Fruit fly (Drosophila melanogaster): ENCODE measurements around the gene loh.
A peak's percentile ranks its signal among the peaks of the same experiment; 100 is the strongest.

The loh gene

DNA sequence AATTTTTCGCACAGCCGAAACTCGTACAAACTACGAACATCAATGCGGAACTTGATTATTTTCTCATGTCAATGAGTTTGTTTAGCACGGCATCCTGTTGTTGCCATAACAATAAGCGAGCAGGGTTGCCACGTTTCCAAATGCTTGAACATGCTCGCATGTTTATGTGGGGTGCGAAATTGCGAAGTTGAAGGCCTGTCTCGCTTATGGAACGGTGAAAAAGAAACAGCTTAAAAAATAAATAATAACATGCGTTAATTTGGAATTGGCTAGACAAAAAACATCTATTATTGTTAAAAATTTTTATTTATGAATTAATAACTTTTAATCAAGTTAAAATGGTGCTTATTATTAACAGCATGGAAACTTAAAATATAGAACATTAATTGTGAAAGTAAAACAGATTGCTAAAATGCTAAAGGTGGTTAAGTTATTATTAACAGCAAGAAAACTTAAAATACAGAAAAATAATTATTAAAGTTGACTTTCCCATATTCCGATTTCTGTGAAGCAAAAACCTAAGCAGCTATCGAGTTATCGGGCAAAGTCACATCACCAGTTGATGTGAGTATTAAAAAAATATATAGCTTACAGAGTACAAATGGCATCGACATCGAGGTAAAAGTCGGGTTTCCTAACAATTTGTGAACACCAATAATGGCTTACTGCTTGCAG lies 11.4 kb upstream of the loh start, which contains the start of the genes Bug22 and TfIIB (continued):
- peak; percentile 27 for TF ChIP-seq CG4617 (GFP tag; optimal IDR thresholded peaks at IDR 0.05; ENCODE audit: borderline replicate concordance)
- TF ChIP-seq CG13296 (GFP tag; optimal IDR thresholded peaks at IDR 0.05), result peak; percentile 62
- peak; percentile 36 for TF ChIP-seq kay (GFP tag; optimal IDR thresholded peaks at IDR 0.05)
- TF ChIP-seq CG8388 (GFP tag; optimal IDR thresholded peaks at IDR 0.05), result peak; percentile 45
- peak; percentile 70 for TF ChIP-seq Ets97D (GFP tag; optimal IDR thresholded peaks at IDR 0.05)
- peak; percentile 77 for TF ChIP-seq nmo (GFP tag; optimal IDR thresholded peaks at IDR 0.05)
- no peak for TF ChIP-seq Scr (GFP tag; IDR thresholded peaks at IDR 0.05; ENCODE audit: partially characterized antibody)
- TF ChIP-seq Dek (tag; optimal IDR thresholded peaks at IDR 0.05), result peak; percentile 76
- no peak for TF ChIP-seq Dip2 (GFP tag; IDR thresholded peaks at IDR 0.05)
- TF ChIP-seq CG8281 (tag; optimal IDR thresholded peaks at IDR 0.05), result no peak
- TF ChIP-seq CG2199 (GFP tag; IDR thresholded peaks at IDR 0.05), result no peak
- no peak for TF ChIP-seq disco-r (GFP tag; optimal IDR thresholded peaks at IDR 0.05)
- peak; percentile 56 for TF ChIP-seq trem (tag; optimal IDR thresholded peaks at IDR 0.05)
- peak; percentile 86 for TF ChIP-seq CG2120 (GFP tag; optimal IDR thresholded peaks at IDR 0.05)
- TF ChIP-seq Poxn (GFP tag; IDR thresholded peaks at IDR 0.05), result no peak
- peak; percentile 72 for TF ChIP-seq CG12155 (GFP tag; optimal IDR thresholded peaks at IDR 0.05)
- TF ChIP-seq CG7372 (GFP tag; IDR thresholded peaks at IDR 0.05), result peak; percentile 17; the same call in 1 of the 2 replicates
- peak; percentile 76 for TF ChIP-seq az2 (GFP tag; optimal IDR thresholded peaks at IDR 0.05)
- TF ChIP-seq Eip74EF (GFP tag; optimal IDR thresholded peaks at IDR 0.05), result peak in 1 of 2 experiments; percentile 56
- TF ChIP-seq Fer2 (tag; optimal IDR thresholded peaks at IDR 0.05), result peak; percentile 28
- peak; percentile 61 for TF ChIP-seq CG15601 (tag; optimal IDR thresholded peaks at IDR 0.05)
- TF ChIP-seq CG2875 (GFP tag; optimal IDR thresholded peaks at IDR 0.05), result no peak
- TF ChIP-seq CG7271 (tag; optimal IDR thresholded peaks at IDR 0.05), result peak; percentile 6
- peak; percentile 68 for TF ChIP-seq sob (GFP tag; IDR thresholded peaks at IDR 0.05)
- TF ChIP-seq exex (tag; optimal IDR thresholded peaks at IDR 0.05), result peak; percentile 13
- TF ChIP-seq CG12942 (GFP tag; optimal IDR thresholded peaks at IDR 0.05), result peak; percentile 71
- peak; percentile 78 for TF ChIP-seq CG8290 (GFP tag; optimal IDR thresholded peaks at IDR 0.05)
- TF ChIP-seq CG8290 (tag; optimal IDR thresholded peaks at IDR 0.05), result peak; percentile 90 to 92
- no peak for TF ChIP-seq abd-A (tag; optimal IDR thresholded peaks at IDR 0.05)
- peak; percentile 6 for TF ChIP-seq CG1529 (GFP tag; optimal IDR thresholded peaks at IDR 0.05)
- no peak for TF ChIP-seq pb (GFP tag; optimal IDR thresholded peaks at IDR 0.05)
- TF ChIP-seq CG11085 (GFP tag; IDR thresholded peaks at IDR 0.05), result 0 out of 2 replicates have a peak, but pooled peaks have one; percentile 44
- TF ChIP-seq Nf-YC (tag; optimal IDR thresholded peaks at IDR 0.05), result peak; percentile 75
- no peak for TF ChIP-seq gsb-n (tag; optimal IDR thresholded peaks at IDR 0.05)
- peak; percentile 64 for TF ChIP-seq stwl (tag; optimal IDR thresholded peaks at IDR 0.05)
- peak; percentile 85 for TF ChIP-seq CG6689 (GFP tag; IDR thresholded peaks at IDR 0.05)
- TF ChIP-seq CG5953 (GFP tag; IDR thresholded peaks at IDR 0.05), result no peak
- peak; percentile 17 for TF ChIP-seq salm (tag; optimal IDR thresholded peaks at IDR 0.05)
- peak; percentile 62 for TF ChIP-seq nom (GFP tag; optimal IDR thresholded peaks at IDR 0.05)
- peak; percentile 47 for TF ChIP-seq CG1647 (GFP tag; optimal IDR thresholded peaks at IDR 0.05)
- TF ChIP-seq H15 (GFP tag; IDR thresholded peaks at IDR 0.05), result no peak
- TF ChIP-seq lilli (GFP tag; optimal IDR thresholded peaks at IDR 0.05), result peak; percentile 86
- TF ChIP-seq ind (GFP tag; optimal IDR thresholded peaks at IDR 0.05), result peak; percentile 74
- TF ChIP-seq bcd (GFP tag; optimal IDR thresholded peaks at IDR 0.05), result no peak
- TF ChIP-seq CG7839 (tag; optimal IDR thresholded peaks at IDR 0.05), result no peak
- TF ChIP-seq Sry-δ (GFP tag; optimal IDR thresholded peaks at IDR 0.05), result peak; percentile 74
- TF ChIP-seq CG18476 (GFP tag; optimal IDR thresholded peaks at IDR 0.05), result peak; percentile 57
- TF ChIP-seq CG14667 (GFP tag; IDR thresholded peaks at IDR 0.05), result peak; percentile 62
- peak; percentile 81 for TF ChIP-seq chn (GFP tag; optimal IDR thresholded peaks at IDR 0.05)
- no peak for TF ChIP-seq Gsc (GFP tag; IDR thresholded peaks at IDR 0.05)
